Worm (Caenorhabditis elegans) whole organism, young adult: ENCODE data around the gene ZC239.15.

ENCODE experiments used
- B0035.1 ChIP-seq: sonication (generic microtip); optimal IDR thresholded peaks from 2 replicates; lab custom pipeline; 2016; ENCODE audit warnings: missing genetic modification characterization, mild to moderate bottlenecking, missing compliant biosample characterization, missing genotype, missing genetic modification reagents
- F39B2.1 ChIP-seq: fragments of 200-800 bp; sonication (Bioruptor generic); IDR thresholded peaks from 2 replicates; pipeline ENCODE4 v1.3.6; 2022; ENCODE audit warnings: missing genetic modification reagents, missing genetic modification characterization, missing compliant biosample characterization
- ama-1 ChIP-seq, 3 experiments: fragments of 150-350 bp in 1 of 3; sonication (generic microtip) in 2 of 3; optimal IDR thresholded peaks; 2 replicates each; lab custom pipeline; 2014 to 2018; ENCODE audit warnings: missing biosample characterization in 2 of 3, missing genetic modification characterization in 2 of 3, missing genetic modification reagents in 2 of 3
- ceh-79 ChIP-seq: sonication (generic microtip); optimal IDR thresholded peaks from 2 replicates; lab custom pipeline; 2017; ENCODE audit warnings: mild to moderate bottlenecking, missing genetic modification characterization, missing compliant biosample characterization
- dox-1 ChIP-seq: fragments of 200-800 bp; sonication (Bioruptor generic); IDR thresholded peaks from 2 replicates; pipeline ENCODE4 v1.3.6; 2022; ENCODE audit warnings: missing genetic modification reagents, missing genetic modification characterization, missing compliant biosample characterization
- fkh-3 ChIP-seq: sonication (generic microtip); optimal IDR thresholded peaks from 2 replicates; lab custom pipeline; 2016; ENCODE audit warnings: mild to moderate bottlenecking, missing genetic modification characterization, missing compliant biosample characterization
- nfyb-1 ChIP-seq: fragments of 200-800 bp; sonication (Bioruptor generic); IDR thresholded peaks from 2 replicates; pipeline ENCODE4 v1.3.6; 2022; ENCODE audit warnings: missing genetic modification reagents, missing genetic modification characterization, missing compliant biosample characterization
- somi-1 ChIP-seq: fragments of 200-800 bp; sonication (Bioruptor generic); optimal IDR thresholded peaks from 2 replicates; lab custom pipeline; 2018; ENCODE audit warnings: mild to moderate bottlenecking, missing genetic modification characterization, missing compliant biosample characterization
- ztf-22 ChIP-seq: fragments of 200-800 bp; sonication (Bioruptor generic); optimal IDR thresholded peaks from 2 replicates; lab custom pipeline; 2018; ENCODE audit warnings: mild to moderate bottlenecking, missing genetic modification characterization, moderate library complexity, missing compliant biosample characterization
- ztf-26 ChIP-seq: sonication (generic microtip); optimal IDR thresholded peaks from 2 replicates; lab custom pipeline; 2017; ENCODE audit warnings: missing genetic modification characterization, missing compliant biosample characterization
- ztf-3 ChIP-seq: fragments of 200-800 bp; sonication (Bioruptor generic); optimal IDR thresholded peaks from 2 replicates; lab custom pipeline; 2018; ENCODE audit warnings: mild to moderate bottlenecking, missing genetic modification characterization, missing compliant biosample characterization

ce11 chrII:3250195-3250594 lies 25.7 kb upstream of the ZC239.15 start:
- no peak for TF ChIP-seq ama-1 (optimal IDR thresholded peaks at IDR 0.05; lab: Kevin White, UChicago)
- TF ChIP-seq ama-1 (GFP tag; optimal IDR thresholded peaks at IDR 0.05; lab: Kevin White, UChicago) = no peak
- no peak for TF ChIP-seq ceh-79 (tag; lab: Kevin White, UChicago)
- no peak for TF ChIP-seq fkh-3 (tag; lab: Kevin White, UChicago)
- TF ChIP-seq nfyb-1 (GFP tag; lab: Robert Waterston, UW) = no peak
- TF ChIP-seq ztf-3 (GFP tag; lab: Kevin White, UChicago) = no peak
- no peak for TF ChIP-seq F39B2.1 (GFP tag; lab: Robert Waterston, UW)
- no peak for TF ChIP-seq ztf-26
- TF ChIP-seq dox-1 (GFP tag; lab: Robert Waterston, UW) = no peak
- no peak for TF ChIP-seq somi-1
- TF ChIP-seq ztf-22 (GFP tag; lab: Kevin White, UChicago) = no peak
- no peak for TF ChIP-seq B0035.1 (tag; lab: Kevin White, UChicago)
